Worm (Caenorhabditis elegans) whole organism, L3 larva: ENCODE results near the gene miga-1.

Experiments
- fkh-10 ChIP-seq: sonication (generic microtip); optimal IDR thresholded peaks from 2 replicates; lab custom pipeline; 2017; ENCODE audit warnings: missing biosample characterization, missing genetic modification reagents, missing genetic modification characterization
- jun-1 ChIP-seq: fragments of 150-350 bp; optimal IDR thresholded peaks from 2 replicates; lab custom pipeline; 2014; ENCODE audit warnings: missing biosample characterization, missing genetic modification reagents, missing genetic modification characterization
- nhr-237 ChIP-seq: fragments of 150-350 bp; optimal IDR thresholded peaks from 2 replicates; lab custom pipeline; 2014; ENCODE audit warnings: missing biosample characterization, missing genetic modification characterization
- pha-4 ChIP-seq: fragments of 150-350 bp; optimal IDR thresholded peaks from 2 replicates; lab custom pipeline; 2014; ENCODE audit warnings: missing biosample characterization, missing genetic modification reagents, missing genetic modification characterization
- sea-2 ChIP-seq: fragments of 150-350 bp; sonication (generic microtip); optimal IDR thresholded peaks from 4 replicates; lab custom pipeline; 2014; ENCODE audit warnings: missing biosample characterization, missing genetic modification reagents, missing genetic modification characterization

DNA sequence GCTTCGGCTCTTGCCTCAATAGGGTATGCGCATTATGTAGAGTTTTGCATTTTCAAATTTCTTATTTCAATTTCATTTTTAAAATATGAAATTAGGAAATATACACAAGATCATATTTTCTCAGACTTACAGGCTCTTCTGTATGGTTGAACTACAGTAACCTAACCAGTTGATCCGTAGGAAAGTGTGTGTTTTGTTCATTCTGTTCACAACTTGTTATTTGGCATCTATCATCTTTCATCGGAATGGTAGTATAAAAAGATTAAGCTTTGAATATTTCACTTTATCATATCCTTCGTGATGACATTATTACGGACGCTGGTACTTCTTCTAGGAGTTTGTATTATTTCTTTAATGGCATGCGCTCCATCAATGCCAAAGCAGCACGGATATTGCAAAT is 5.3 kb upstream of the miga-1 start, which contains the start of gene K01D12.10:
- TF ChIP-seq fkh-10 (GFP tag; lab: Kevin White, UChicago) (no peak), jun-1 (tag; lab: Kevin White, UChicago) (no peak), nhr-237 (no peak), sea-2 (GFP tag; lab: Kevin White, UChicago) (no peak), pha-4 (tag; lab: Kevin White, UChicago) (no peak)
